Fruit fly (Drosophila melanogaster) whole organism, embryonic: Measurements from ENCODE around the gene HP5.

Source experiments
- ATbp ChIP-seq: fragments of 200-800 bp; sonication (Bioruptor generic); optimal IDR thresholded peaks from 2 replicates; lab custom pipeline; 2017; ENCODE audit warnings: missing biosample characterization, mild to moderate bottlenecking, missing genetic modification characterization, missing genetic modification reagents
- CG10267 ChIP-seq: fragments of 200-800 bp; sonication (Bioruptor generic); optimal IDR thresholded peaks from 2 replicates; lab custom pipeline; 2018; ENCODE audit warnings: missing biosample characterization, mild to moderate bottlenecking, missing genetic modification characterization, moderate library complexity
- CG10543 ChIP-seq: fragments of 200-800 bp; sonication (Bioruptor generic); optimal IDR thresholded peaks from 3 replicates; lab custom pipeline; 2017; ENCODE audit warnings: missing biosample characterization, mild to moderate bottlenecking, missing genetic modification characterization, moderate library complexity
- CG1233 ChIP-seq: fragments of 200-800 bp; sonication (Bioruptor generic); optimal IDR thresholded peaks from 4 replicates; lab custom pipeline; 2018; ENCODE audit warnings: missing biosample characterization, mild to moderate bottlenecking, missing genetic modification characterization
- CG12769 ChIP-seq: fragments of 200-800 bp; sonication (Bioruptor generic); optimal IDR thresholded peaks from 2 replicates; lab custom pipeline; 2019; ENCODE audit warnings: missing biosample characterization, mild to moderate bottlenecking, missing genetic modification characterization, moderate library complexity
- CG13296 ChIP-seq: fragments of 200-800 bp; sonication (Bioruptor generic); optimal IDR thresholded peaks from 3 replicates; lab custom pipeline; 2018; ENCODE audit warnings: missing biosample characterization, mild to moderate bottlenecking, missing genetic modification characterization
- CG13894 ChIP-seq: fragments of 200-800 bp; sonication (Bioruptor generic); optimal IDR thresholded peaks from 3 replicates; lab custom pipeline; 2018; ENCODE audit warnings: missing biosample characterization, mild to moderate bottlenecking, missing genetic modification characterization, moderate library complexity
- CG15269 ChIP-seq: fragments of 200-800 bp; sonication (Bioruptor generic); optimal IDR thresholded peaks from 2 replicates; lab custom pipeline; 2018; ENCODE audit warnings: missing biosample characterization, mild to moderate bottlenecking, missing genetic modification characterization, moderate library complexity
- CG15514 ChIP-seq: fragments of 200-800 bp; sonication (Bioruptor generic); optimal IDR thresholded peaks from 3 replicates; lab custom pipeline; 2017; ENCODE audit warnings: missing biosample characterization, missing genetic modification characterization, mild to moderate bottlenecking, moderate library complexity, missing genetic modification reagents
- CG17359 ChIP-seq: fragments of 200-800 bp; sonication (Bioruptor generic); optimal IDR thresholded peaks from 3 replicates; lab custom pipeline; 2018; ENCODE audit warnings: missing biosample characterization, mild to moderate bottlenecking, missing genetic modification characterization, moderate library complexity
- CG17385 ChIP-seq: fragments of 200-800 bp; sonication (Bioruptor generic); optimal IDR thresholded peaks from 3 replicates; lab custom pipeline; 2018; ENCODE audit warnings: missing biosample characterization, mild to moderate bottlenecking, missing genetic modification characterization
- CG2678 ChIP-seq: fragments of 200-800 bp; sonication (Bioruptor generic); optimal IDR thresholded peaks from 3 replicates; lab custom pipeline; 2019; ENCODE audit warnings: missing biosample characterization, mild to moderate bottlenecking, missing genetic modification characterization, moderate library complexity
- CG2889 ChIP-seq: fragments of 200-800 bp; sonication (Bioruptor generic); IDR thresholded peaks from 3 replicates; pipeline ENCODE4 v1.3.6; 2022; ENCODE audit warnings: missing biosample characterization, missing genetic modification characterization
- CG31388 ChIP-seq: fragments of 200-800 bp; sonication (Bioruptor generic); optimal IDR thresholded peaks from 2 replicates; lab custom pipeline; 2016; ENCODE audit warnings: missing biosample characterization, missing genetic modification characterization
- CG3407 ChIP-seq: fragments of 200-800 bp; sonication (Bioruptor generic); optimal IDR thresholded peaks from 2 replicates; lab custom pipeline; 2018; ENCODE audit warnings: missing biosample characterization, mild to moderate bottlenecking, missing genetic modification characterization
- CG4328 ChIP-seq: fragments of 200-800 bp; sonication (Bioruptor generic); optimal IDR thresholded peaks from 3 replicates; lab custom pipeline; 2017; ENCODE audit warnings: missing biosample characterization, missing genetic modification reagents, missing genetic modification characterization
- CG6654 ChIP-seq: fragments of 200-800 bp; sonication (Bioruptor generic); optimal IDR thresholded peaks from 2 replicates; lab custom pipeline; 2017; ENCODE audit warnings: missing biosample characterization, mild to moderate bottlenecking, missing genetic modification characterization
- CG6813 ChIP-seq: fragments of 200-800 bp; sonication (Bioruptor generic); optimal IDR thresholded peaks from 2 replicates; lab custom pipeline; 2017; ENCODE audit warnings: missing biosample characterization, missing genetic modification characterization, mild to moderate bottlenecking, moderate library complexity, missing genetic modification reagents
- CG7556 ChIP-seq: fragments of 200-800 bp; sonication (Bioruptor generic); optimal IDR thresholded peaks from 2 replicates; lab custom pipeline; 2017; ENCODE audit warnings: missing biosample characterization, mild to moderate bottlenecking, missing genetic modification characterization
- CG7987 ChIP-seq: fragments of 200-800 bp; sonication (Bioruptor generic); optimal IDR thresholded peaks from 2 replicates; lab custom pipeline; 2018; ENCODE audit warnings: missing biosample characterization, mild to moderate bottlenecking, missing genetic modification characterization, moderate library complexity
- CG8290 ChIP-seq, 3 experiments: fragments of 200-800 bp; sonication (Bioruptor generic); optimal IDR thresholded peaks; 2 replicates each; lab custom pipeline; 2016 to 2019; ENCODE audit warnings: missing biosample characterization in 3 of 3, missing genetic modification characterization in 3 of 3, mild to moderate bottlenecking in 2 of 3, moderate library complexity in 1 of 3
- CG8478 ChIP-seq: fragments of >200 bp; optimal IDR thresholded peaks from 2 replicates; lab custom pipeline; 2018
- Eip74EF ChIP-seq, 2 experiments: fragments of 200-800 bp in 1 of 2; fragments of >200 bp in 1 of 2; sonication (Bioruptor generic) in 1 of 2; optimal IDR thresholded peaks; 2 replicates each; lab custom pipeline; 2017 to 2019; ENCODE audit warnings: missing biosample characterization in 2 of 2, missing genetic modification characterization in 2 of 2, mild to moderate bottlenecking in 1 of 2, moderate library complexity in 1 of 2
- Fer1 ChIP-seq: fragments of 200-800 bp; sonication (Bioruptor generic); optimal IDR thresholded peaks from 2 replicates; lab custom pipeline; 2017; ENCODE audit warnings: missing biosample characterization, mild to moderate bottlenecking, missing genetic modification characterization
- Hmr ChIP-seq: fragments of 200-800 bp; sonication (Bioruptor generic); optimal IDR thresholded peaks from 3 replicates; lab custom pipeline; 2017; ENCODE audit warnings: mild to moderate bottlenecking, missing biosample characterization, missing genetic modification reagents, missing genetic modification characterization
- Hr3 ChIP-seq: fragments of 200-800 bp; sonication (Bioruptor generic); optimal IDR thresholded peaks from 3 replicates; lab custom pipeline; 2016; ENCODE audit warnings: missing biosample characterization, missing genetic modification characterization
- Hr78 ChIP-seq, 2 experiments: fragments of 200-800 bp in 1 of 2; fragments of >200 bp in 1 of 2; sonication (Bioruptor generic) in 1 of 2; optimal IDR thresholded peaks; 2 replicates each; lab custom pipeline; 2017 to 2019; ENCODE audit warnings: missing biosample characterization in 2 of 2, missing genetic modification characterization in 2 of 2, mild to moderate bottlenecking in 1 of 2, moderate library complexity in 1 of 2
- Hsf ChIP-seq: fragments of 200-800 bp; sonication (Bioruptor generic); optimal IDR thresholded peaks from 3 replicates; lab custom pipeline; 2016; ENCODE audit warnings: missing biosample characterization, missing genetic modification characterization
- PHDP ChIP-seq: fragments of 200-800 bp; sonication (Bioruptor generic); optimal IDR thresholded peaks from 3 replicates; lab custom pipeline; 2018; ENCODE audit warnings: missing biosample characterization, mild to moderate bottlenecking, missing genetic modification characterization, moderate library complexity
- Rfx ChIP-seq: fragments of 200-800 bp; sonication (Bioruptor generic); IDR thresholded peaks from 2 replicates; pipeline ENCODE4 v1.3.6; 2022; ENCODE audit warnings: missing biosample characterization, missing genetic modification characterization
- Tbp ChIP-seq: fragments of >200 bp; optimal IDR thresholded peaks from 2 replicates; lab custom pipeline; 2018; ENCODE audit warnings: missing biosample characterization, missing genetic modification characterization
- bbx ChIP-seq: fragments of 200-800 bp; sonication (Bioruptor generic); IDR thresholded peaks from 2 replicates; pipeline ENCODE4 v1.3.6; 2022; ENCODE audit warnings: missing biosample characterization, missing genetic modification characterization; ENCODE audit not compliant: partially characterized antibody
- caup ChIP-seq: fragments of 200-800 bp; sonication (Bioruptor generic); optimal IDR thresholded peaks from 3 replicates; lab custom pipeline; 2017; ENCODE audit warnings: missing biosample characterization, mild to moderate bottlenecking, missing genetic modification characterization, moderate library complexity; ENCODE audit not compliant: severe bottlenecking
- chinmo ChIP-seq: fragments of 200-800 bp; sonication (Bioruptor generic); IDR thresholded peaks from 4 replicates; pipeline ENCODE4 v1.3.6; 2022; ENCODE audit warnings: missing biosample characterization, missing genetic modification characterization; ENCODE audit not compliant: partially characterized antibody
- crol ChIP-seq: fragments of 200-800 bp; sonication (Bioruptor generic); IDR thresholded peaks from 2 replicates; pipeline ENCODE4 v1.3.6; 2022; ENCODE audit warnings: missing biosample characterization, missing genetic modification characterization
- cwo ChIP-seq: fragments of 200-800 bp; sonication (Bioruptor generic); optimal IDR thresholded peaks from 3 replicates; lab custom pipeline; 2017; ENCODE audit warnings: missing biosample characterization, missing genetic modification characterization, mild to moderate bottlenecking, moderate library complexity, missing genetic modification reagents
- da ChIP-seq: fragments of 200-800 bp; sonication (Bioruptor generic); optimal IDR thresholded peaks from 2 replicates; lab custom pipeline; 2016; ENCODE audit warnings: missing biosample characterization, missing genetic modification characterization
- dm ChIP-seq: fragments of 200-800 bp; sonication (Bioruptor generic); optimal IDR thresholded peaks from 3 replicates; lab custom pipeline; 2016; ENCODE audit warnings: missing biosample characterization, missing genetic modification characterization
- dmrt99B ChIP-seq: fragments of 200-800 bp; sonication (Bioruptor generic); optimal IDR thresholded peaks from 2 replicates; lab custom pipeline; 2018; ENCODE audit warnings: missing biosample characterization, mild to moderate bottlenecking, missing genetic modification characterization, moderate library complexity
- ftz-f1 ChIP-seq: fragments of 200-800 bp; sonication (Bioruptor generic); optimal IDR thresholded peaks from 2 replicates; lab custom pipeline; 2016; ENCODE audit warnings: missing biosample characterization, missing genetic modification characterization
- grn ChIP-seq: fragments of 200-800 bp; sonication (Bioruptor generic); optimal IDR thresholded peaks from 3 replicates; lab custom pipeline; 2017; ENCODE audit warnings: missing biosample characterization, missing genetic modification characterization
- jumu ChIP-seq: fragments of 200-800 bp; sonication (Bioruptor generic); optimal IDR thresholded peaks from 3 replicates; lab custom pipeline; 2016; ENCODE audit warnings: missing biosample characterization, missing genetic modification characterization
- lab ChIP-seq: fragments of 200-800 bp; sonication (Bioruptor generic); optimal IDR thresholded peaks from 3 replicates; lab custom pipeline; 2017; ENCODE audit warnings: missing biosample characterization, missing genetic modification characterization, mild to moderate bottlenecking, moderate library complexity, missing genetic modification reagents
- pita ChIP-seq: fragments of 200-800 bp; sonication (Bioruptor generic); optimal IDR thresholded peaks from 2 replicates; lab custom pipeline; 2017; ENCODE audit warnings: missing biosample characterization, mild to moderate bottlenecking, missing genetic modification characterization
- prd ChIP-seq, 3 experiments: fragments of >200 bp in 2 of 3; fragments of 200-800 bp in 1 of 3; sonication (Bioruptor generic) in 1 of 3; optimal IDR thresholded peaks in 2 of 3; IDR thresholded peaks in 1 of 3; 2 replicates in 2 of 3; 3 replicates in 1 of 3; pipeline versions ENCODE4 v1.3.6 to Lab custom; 2017 to 2022; ENCODE audit warnings: missing biosample characterization in 1 of 3, missing genetic modification characterization in 1 of 3
- tup ChIP-seq: fragments of 200-800 bp; sonication (Bioruptor generic); optimal IDR thresholded peaks from 2 replicates; lab custom pipeline; 2016; ENCODE audit warnings: missing biosample characterization, mild to moderate bottlenecking, missing genetic modification characterization, moderate library complexity

The HP5 gene

DNA sequence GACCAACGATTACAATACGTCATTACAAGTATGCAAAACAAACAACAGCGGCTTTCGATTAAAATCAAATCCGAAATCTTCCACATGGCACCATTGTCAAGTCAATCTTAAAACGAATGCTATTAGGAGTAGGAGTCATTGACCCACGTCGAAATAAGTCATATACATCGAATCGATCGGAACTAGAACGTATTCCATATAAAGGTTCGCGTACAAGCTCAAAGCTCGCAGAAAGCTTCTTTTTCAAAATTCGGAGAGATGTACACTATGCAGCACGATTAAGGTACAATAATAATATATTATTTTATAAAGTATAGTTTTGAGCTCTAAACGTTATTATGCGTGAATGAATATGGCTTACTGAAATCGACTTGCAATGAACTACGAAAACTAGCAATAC lies 20.7 kb upstream of the HP5 start:
- TF ChIP-seq tup (no peak), pita (peak; percentile 22), CG2889 (GFP tag; lab: Robert Waterston, UW) (0 out of 3 replicates have a peak, but pooled peaks have one; percentile 39), ftz-f1 (GFP tag; lab: Kevin White, UChicago) (peak; percentile 30), CG6654 (GFP tag; lab: Kevin White, UChicago) (no peak), CG31388 (GFP tag; lab: Kevin White, UChicago) (no peak), chinmo (GFP tag; lab: Robert Waterston, UW) (peak; percentile 46; the same call in 1 of the 4 replicates), CG17359 (tag; lab: Kevin White, UChicago) (no peak), prd (optimal IDR thresholded peaks at IDR 0.05; lab: Kevin White, UChicago) (no peak), prd (GFP tag; IDR thresholded peaks at IDR 0.05; lab: Robert Waterston, UW) (no peak), CG4328 (no peak), CG13894 (tag; lab: Kevin White, UChicago) (peak; percentile 62), Hr78 (GFP tag; optimal IDR thresholded peaks at IDR 0.05; lab: Kevin White, UChicago) (peak in 1 of 2 experiments; percentile 30)

DNA sequence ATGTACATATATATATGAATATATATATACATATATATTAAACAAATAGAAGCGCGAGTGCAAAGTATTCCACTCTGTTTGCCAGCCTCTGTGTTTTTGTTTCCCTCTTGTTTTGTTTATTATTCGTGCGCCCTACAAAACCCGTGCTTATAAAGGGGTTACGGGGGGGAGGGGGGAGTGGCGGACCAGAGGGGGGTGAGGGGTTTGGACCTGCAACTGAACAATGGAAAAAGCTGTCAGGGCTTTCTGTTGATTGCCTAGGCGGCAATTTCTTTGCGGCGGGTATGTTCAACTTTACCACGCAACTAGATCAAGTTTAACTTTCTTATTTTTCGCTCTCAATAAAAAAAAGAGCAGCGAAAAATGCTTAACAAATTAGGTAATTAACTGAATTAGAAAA lies 15.3 kb upstream of the HP5 start:
- peak; percentile 33 for TF ChIP-seq lab (GFP tag; lab: Kevin White, UChicago)
- peak; percentile 39 for TF ChIP-seq CG10543 (GFP tag; lab: Kevin White, UChicago)
- no peak for TF ChIP-seq Tbp
- peak; percentile 26 for TF ChIP-seq CG15514 (GFP tag; lab: Kevin White, UChicago)
- TF ChIP-seq PHDP (tag; lab: Kevin White, UChicago), result peak; percentile 7
- TF ChIP-seq Hr3 (GFP tag; lab: Kevin White, UChicago), result no peak
- peak; percentile 20 for TF ChIP-seq CG7987
- no peak for TF ChIP-seq jumu (GFP tag; lab: Kevin White, UChicago)
- peak; percentile 25 for TF ChIP-seq CG6813 (GFP tag; lab: Kevin White, UChicago)
- TF ChIP-seq CG17385, result no peak
- no peak for TF ChIP-seq grn (GFP tag; lab: Kevin White, UChicago)
- no peak for TF ChIP-seq CG10267 (tag; lab: Kevin White, UChicago)
- TF ChIP-seq chinmo (GFP tag; lab: Robert Waterston, UW), result 0 out of 4 replicates have a peak, but pooled peaks have one; percentile 19
- no peak for TF ChIP-seq Hr78 (GFP tag; optimal IDR thresholded peaks at IDR 0.05; lab: Kevin White, UChicago)
- peak; percentile 93 for TF ChIP-seq crol (GFP tag; lab: Robert Waterston, UW)
- no peak for TF ChIP-seq CG8478 (lab: Kevin White, UChicago)
- TF ChIP-seq CG12769 (tag; lab: Kevin White, UChicago), result peak; percentile 35
- peak; percentile 3 for TF ChIP-seq caup (GFP tag; lab: Kevin White, UChicago)
- no peak for TF ChIP-seq CG8290 (GFP tag; optimal IDR thresholded peaks at IDR 0.05; lab: Kevin White, UChicago)
- peak in 1 of 2 experiments; percentile 19 for TF ChIP-seq CG8290 (tag; optimal IDR thresholded peaks at IDR 0.05; lab: Kevin White, UChicago)
- TF ChIP-seq CG3407 (GFP tag; lab: Kevin White, UChicago), result peak; percentile 19
- TF ChIP-seq CG7556 (GFP tag; lab: Kevin White, UChicago), result no peak
- peak; percentile 21 for TF ChIP-seq CG2678
- no peak for TF ChIP-seq da (GFP tag; lab: Kevin White, UChicago)
- TF ChIP-seq bbx (GFP tag; lab: Robert Waterston, UW), result no peak
- TF ChIP-seq Eip74EF (GFP tag; optimal IDR thresholded peaks at IDR 0.05; lab: Kevin White, UChicago), result peak in 1 of 2 experiments; percentile 50
- no peak for TF ChIP-seq Hsf (GFP tag; lab: Kevin White, UChicago)
- peak; percentile 27 for TF ChIP-seq ATbp (GFP tag; lab: Kevin White, UChicago)
- peak; percentile 19 for TF ChIP-seq cwo (GFP tag; lab: Kevin White, UChicago)
- peak; percentile 26 for TF ChIP-seq Fer1 (GFP tag; lab: Kevin White, UChicago)
- 0 out of 2 replicates have a peak, but pooled peaks have one; percentile 11 for TF ChIP-seq Rfx
- TF ChIP-seq CG15269 (tag; lab: Kevin White, UChicago), result peak; percentile 14
- TF ChIP-seq Hmr (GFP tag; lab: Kevin White, UChicago), result peak; percentile 23
- no peak for TF ChIP-seq CG1233 (GFP tag; lab: Kevin White, UChicago)
- peak; percentile 5 for TF ChIP-seq dmrt99B
- TF ChIP-seq dm, result no peak
- peak; percentile 16 for TF ChIP-seq CG13296 (GFP tag; lab: Kevin White, UChicago)
